Fruit fly (Drosophila melanogaster) whole organism, embryonic: ENCODE measurements around the gene obst-J.

ENCODE experiments used
- CG11093 ChIP-seq: fragments of 200-800 bp; sonication (Bioruptor generic); IDR thresholded peaks from 3 replicates; pipeline ENCODE4 v1.3.6; 2022; ENCODE audit warnings: missing biosample characterization, missing genetic modification characterization
- CG18599 ChIP-seq: fragments of 200-800 bp; sonication (Bioruptor generic); optimal IDR thresholded peaks from 3 replicates; lab custom pipeline; 2017; ENCODE audit warnings: missing biosample characterization, missing genetic modification characterization, mild to moderate bottlenecking, moderate library complexity, missing genetic modification reagents
- CTCF ChIP-seq: fragments of 200-800 bp; sonication (Bioruptor generic); optimal IDR thresholded peaks from 2 replicates; lab custom pipeline; 2017; ENCODE audit warnings: missing biosample characterization, mild to moderate bottlenecking, missing genetic modification characterization, moderate library complexity
- Lim3 ChIP-seq: fragments of 200-800 bp; sonication (Bioruptor generic); IDR thresholded peaks from 2 replicates; pipeline ENCODE4 v1.3.6; 2022; ENCODE audit warnings: missing biosample characterization, missing genetic modification characterization
- fru ChIP-seq: fragments of >200 bp; optimal IDR thresholded peaks from 2 replicates; lab custom pipeline; 2017
- pan ChIP-seq, 4 experiments: fragments of >200 bp in 3 of 4; fragments of 200-800 bp in 1 of 4; sonication (Bioruptor generic) in 1 of 4; optimal IDR thresholded peaks in 3 of 4; IDR thresholded peaks in 1 of 4; 2 replicates each; pipeline versions ENCODE4 v1.3.6 to Lab custom; 2017 to 2022; ENCODE audit warnings: missing biosample characterization in 2 of 4, missing genetic modification characterization in 2 of 4, mixed read lengths in 1 of 4
- usp ChIP-seq: fragments of >200 bp; optimal IDR thresholded peaks from 2 replicates; lab custom pipeline; 2017; ENCODE audit warnings: missing biosample characterization, missing genetic modification characterization

dm6 chr3L:20127281-20127680, 4.3 kb downstream of the obst-J start, which contains the start of gene CG7365:
- TF ChIP-seq CG11093, result no peak
- no peak for TF ChIP-seq fru (lab: Kevin White, UChicago)
- no peak for TF ChIP-seq pan (optimal IDR thresholded peaks at IDR 0.05; lab: Kevin White, UChicago)
- no peak for TF ChIP-seq pan (GFP tag; optimal IDR thresholded peaks at IDR 0.05 in 1 of 2, IDR thresholded peaks at IDR 0.05 in 1 of 2)
- no peak for TF ChIP-seq CTCF (GFP tag; lab: Kevin White, UChicago)
- TF ChIP-seq CG18599, result no peak
- no peak for TF ChIP-seq usp
- no peak for TF ChIP-seq Lim3 (GFP tag; lab: Robert Waterston, UW)
